Fruit fly (Drosophila melanogaster) whole organism, pupa: Measurements from ENCODE around the gene Tps1.

Experiments used
- CG15710 ChIP-seq: fragments of 200-800 bp; sonication (Bioruptor generic); optimal IDR thresholded peaks from 2 replicates; lab custom pipeline; 2018; ENCODE audit warnings: missing biosample characterization, mild to moderate bottlenecking, missing genetic modification characterization, moderate library complexity
- CG17806 ChIP-seq: fragments of 200-800 bp; sonication (Bioruptor generic); optimal IDR thresholded peaks from 2 replicates; lab custom pipeline; 2018; ENCODE audit warnings: missing biosample characterization, mild to moderate bottlenecking, missing genetic modification characterization, moderate library complexity
- CG8159 ChIP-seq: fragments of 200-800 bp; sonication (Bioruptor generic); optimal IDR thresholded peaks from 3 replicates; lab custom pipeline; 2018; ENCODE audit warnings: missing biosample characterization, mild to moderate bottlenecking, missing genetic modification characterization, moderate library complexity
- Pif1B ChIP-seq: fragments of 200-800 bp; sonication (Bioruptor generic); optimal IDR thresholded peaks from 3 replicates; lab custom pipeline; 2016; ENCODE audit warnings: missing biosample characterization, missing genetic modification characterization

DNA sequence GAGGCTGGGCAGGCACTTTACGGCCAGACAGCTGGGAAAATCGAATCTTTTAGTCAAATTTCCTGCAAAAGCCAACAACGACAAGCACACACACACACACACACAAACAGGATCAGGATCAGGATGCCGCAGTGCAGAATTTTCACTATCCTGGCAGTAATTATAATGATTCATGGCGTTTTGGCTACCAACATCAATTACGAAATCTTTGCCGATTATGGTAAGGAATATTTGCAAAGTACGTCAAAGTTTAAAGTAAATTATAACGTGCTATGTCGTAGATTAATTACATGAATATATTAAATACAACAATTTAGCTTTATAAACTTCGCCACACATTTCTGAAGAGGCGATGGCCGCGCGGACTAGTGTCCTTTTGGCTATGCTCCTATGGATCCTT lies 45.5 kb downstream of the Tps1 start, which contains the start of the genes CG34177 and CG34178:
- TF ChIP-seq CG17806 (tag; lab: Kevin White, UChicago) (no peak), CG15710 (tag; lab: Kevin White, UChicago) (no peak), CG8159 (tag; lab: Kevin White, UChicago) (no peak), Pif1B (no peak)
